Fruit fly (Drosophila melanogaster) Kc167 (cell line): Measurements from ENCODE around the gene Brd8.

ENCODE experiments used
- Myc ChIP-seq: fragments of >200 bp; optimal IDR thresholded peaks from 2 replicates; lab custom pipeline; 2017; ENCODE audit warnings: missing external identifiers
- Sin3A ChIP-seq: fragments of >200 bp; optimal IDR thresholded peaks from 2 replicates; lab custom pipeline; 2018; ENCODE audit warnings: missing external identifiers
- h ChIP-seq: fragments of >200 bp; optimal IDR thresholded peaks from 3 replicates; lab custom pipeline; 2018; ENCODE audit warnings: missing external identifiers
- ttk ChIP-seq: sonication (Bioruptor generic); optimal IDR thresholded peaks from 2 replicates; lab custom pipeline; 2017; ENCODE audit warnings: missing external identifiers

DNA sequence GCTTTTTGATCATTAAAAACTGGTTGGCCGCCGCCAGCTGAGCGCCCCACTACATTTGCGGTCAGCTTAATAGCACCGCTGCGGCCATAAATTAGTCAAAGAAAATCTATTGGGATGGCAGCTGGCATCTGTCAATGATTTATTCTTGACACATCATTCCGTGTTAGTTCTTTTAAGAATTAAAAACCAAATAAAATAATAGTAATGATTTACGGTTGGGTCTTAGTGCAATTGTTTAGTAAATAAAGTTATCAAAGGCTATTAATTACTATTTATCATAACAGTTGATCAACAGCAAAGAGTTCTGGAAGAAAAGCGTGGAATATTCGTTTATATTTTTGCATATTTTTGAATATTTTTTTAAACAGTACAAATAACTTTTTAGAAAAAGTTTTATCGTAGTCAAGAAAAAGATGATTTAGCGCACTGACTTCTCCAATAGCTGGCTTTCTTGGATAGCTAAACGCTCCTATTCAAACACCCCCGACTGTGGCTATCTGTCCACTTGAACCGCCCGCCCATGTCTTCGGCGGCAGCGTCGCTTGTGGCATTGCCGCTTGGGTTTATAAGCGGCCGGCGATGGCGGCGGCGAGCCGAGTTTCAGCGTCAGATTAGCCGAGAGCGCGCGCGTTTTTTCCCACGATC, 26.2 kb upstream of the Brd8 start, which contains the start of gene CG14515:
- TF ChIP-seq h (lab: Kevin White, UChicago) (no peak), ttk (lab: Kevin White, UChicago) (no peak), Sin3A (lab: Kevin White, UChicago) (no peak), Myc (no peak)
